Fruit fly (Drosophila melanogaster) whole organism, embryonic: ENCODE results near the gene CG3529.
A peak's percentile ranks its signal among the peaks of the same experiment; 100 is the strongest.

ENCODE experiments used
- BEAF-32 ChIP-seq: fragments of 200-800 bp; sonication (Bioruptor generic); optimal IDR thresholded peaks from 3 replicates; lab custom pipeline; 2017; ENCODE audit warnings: missing biosample characterization, missing genetic modification characterization, mild to moderate bottlenecking, moderate library complexity, missing genetic modification reagents
- CG11560 ChIP-seq: fragments of 200-800 bp; sonication (Bioruptor generic); IDR thresholded peaks from 3 replicates; pipeline ENCODE4 v1.3.6; 2022; ENCODE audit warnings: missing biosample characterization, missing genetic modification characterization
- CG11723 ChIP-seq: fragments of 200-800 bp; sonication (Bioruptor generic); optimal IDR thresholded peaks from 2 replicates; lab custom pipeline; 2017; ENCODE audit warnings: missing biosample characterization, mild to moderate bottlenecking, missing genetic modification characterization
- CG1233 ChIP-seq: fragments of 200-800 bp; sonication (Bioruptor generic); optimal IDR thresholded peaks from 4 replicates; lab custom pipeline; 2018; ENCODE audit warnings: missing biosample characterization, mild to moderate bottlenecking, missing genetic modification characterization
- CG13287 ChIP-seq: fragments of 200-800 bp; sonication (Bioruptor generic); IDR thresholded peaks from 2 replicates; pipeline ENCODE4 v1.3.6; 2022; ENCODE audit warnings: missing biosample characterization, missing genetic modification characterization; ENCODE audit not compliant: partially characterized antibody
- CG13775 ChIP-seq: fragments of 200-800 bp; sonication (Bioruptor generic); optimal IDR thresholded peaks from 3 replicates; lab custom pipeline; 2017; ENCODE audit warnings: missing biosample characterization, mild to moderate bottlenecking, missing genetic modification characterization
- CG13894 ChIP-seq: fragments of 200-800 bp; sonication (Bioruptor generic); optimal IDR thresholded peaks from 3 replicates; lab custom pipeline; 2018; ENCODE audit warnings: missing biosample characterization, mild to moderate bottlenecking, missing genetic modification characterization, moderate library complexity
- CG14860 ChIP-seq: fragments of 200-800 bp; sonication (Bioruptor generic); IDR thresholded peaks from 3 replicates; pipeline ENCODE4 v1.3.6; 2022; ENCODE audit warnings: missing biosample characterization, missing genetic modification characterization; ENCODE audit not compliant: partially characterized antibody
- CG2116 ChIP-seq: fragments of 200-800 bp; sonication (Bioruptor generic); optimal IDR thresholded peaks from 3 replicates; lab custom pipeline; 2018; ENCODE audit warnings: missing biosample characterization, mild to moderate bottlenecking, missing genetic modification characterization
- CG30403 ChIP-seq: fragments of 200-800 bp; sonication (Bioruptor generic); optimal IDR thresholded peaks from 3 replicates; lab custom pipeline; 2016; ENCODE audit warnings: missing biosample characterization, missing genetic modification characterization
- CG33213 ChIP-seq: fragments of 200-800 bp; sonication (Bioruptor generic); optimal IDR thresholded peaks from 3 replicates; lab custom pipeline; 2016; ENCODE audit warnings: missing biosample characterization, missing genetic modification characterization
- CG4617 ChIP-seq: fragments of 200-800 bp; sonication (Bioruptor generic); optimal IDR thresholded peaks from 3 replicates; lab custom pipeline; 2016; ENCODE audit warnings: missing biosample characterization, missing genetic modification characterization, borderline replicate concordance
- CG5953 ChIP-seq: fragments of 200-800 bp; sonication (Bioruptor generic); IDR thresholded peaks from 2 replicates; pipeline ENCODE4 v1.3.6; 2022; ENCODE audit warnings: missing biosample characterization, missing genetic modification characterization
- CG7372 ChIP-seq: fragments of 200-800 bp; sonication (Bioruptor generic); IDR thresholded peaks from 2 replicates; pipeline ENCODE4 v1.3.6; 2022; ENCODE audit warnings: missing biosample characterization, missing genetic modification characterization
- CG8290 ChIP-seq, 3 experiments: fragments of 200-800 bp; sonication (Bioruptor generic); optimal IDR thresholded peaks; 2 replicates each; lab custom pipeline; 2016 to 2019; ENCODE audit warnings: missing biosample characterization in 3 of 3, missing genetic modification characterization in 3 of 3, mild to moderate bottlenecking in 2 of 3, moderate library complexity in 1 of 3
- CG9437 ChIP-seq: fragments of 200-800 bp; sonication (Bioruptor generic); optimal IDR thresholded peaks from 2 replicates; lab custom pipeline; 2018; ENCODE audit warnings: missing biosample characterization, mild to moderate bottlenecking, missing genetic modification characterization
- CG9932 ChIP-seq: fragments of 200-800 bp; sonication (Bioruptor generic); IDR thresholded peaks from 2 replicates; pipeline ENCODE4 v1.3.6; 2022; ENCODE audit warnings: missing biosample characterization, missing genetic modification characterization
- Dp ChIP-seq: fragments of 200-800 bp; sonication (Bioruptor generic); optimal IDR thresholded peaks from 2 replicates; lab custom pipeline; 2018; ENCODE audit warnings: missing biosample characterization, mild to moderate bottlenecking, missing genetic modification characterization, moderate library complexity
- Ets65A ChIP-seq: fragments of 200-800 bp; sonication (Bioruptor generic); peaks from one replicate; lab custom pipeline; 2016; ENCODE audit warnings: missing biosample characterization, missing genetic modification characterization
- HLH54F ChIP-seq: fragments of 200-800 bp; sonication (Bioruptor generic); optimal IDR thresholded peaks from 3 replicates; lab custom pipeline; 2016; ENCODE audit warnings: missing biosample characterization, missing genetic modification characterization
- HmgZ ChIP-seq: fragments of 200-800 bp; sonication (Bioruptor generic); optimal IDR thresholded peaks from 2 replicates; lab custom pipeline; 2018; ENCODE audit warnings: missing biosample characterization, mild to moderate bottlenecking, missing genetic modification characterization
- Lhr ChIP-seq: fragments of 200-800 bp; sonication (Bioruptor generic); optimal IDR thresholded peaks from 3 replicates; lab custom pipeline; 2017; ENCODE audit warnings: mild to moderate bottlenecking, missing biosample characterization, missing genetic modification reagents, missing genetic modification characterization
- MBD-R2 ChIP-seq: fragments of 200-800 bp; sonication (Bioruptor generic); IDR thresholded peaks from 2 replicates; pipeline ENCODE4 v1.3.6; 2022; ENCODE audit warnings: missing biosample characterization, missing genetic modification characterization
- MESR4 ChIP-seq: fragments of 200-800 bp; sonication (Bioruptor generic); optimal IDR thresholded peaks from 2 replicates; lab custom pipeline; 2018; ENCODE audit warnings: missing biosample characterization, mild to moderate bottlenecking, missing genetic modification characterization, moderate library complexity
- NFAT ChIP-seq: fragments of 200-800 bp; sonication (Bioruptor generic); IDR thresholded peaks from 2 replicates; pipeline ENCODE4 v1.3.6; 2022; ENCODE audit warnings: missing biosample characterization, missing genetic modification characterization
- Nf-YC ChIP-seq: fragments of 200-800 bp; optimal IDR thresholded peaks from 3 replicates; lab custom pipeline; 2019; ENCODE audit warnings: missing biosample characterization, mild to moderate bottlenecking, missing genetic modification characterization, moderate library complexity
- Opbp ChIP-seq: fragments of 200-800 bp; sonication (Bioruptor generic); IDR thresholded peaks from 3 replicates; pipeline ENCODE4 v1.3.6; 2022; ENCODE audit warnings: missing biosample characterization, missing genetic modification characterization; ENCODE audit not compliant: partially characterized antibody
- Sry-δ ChIP-seq: fragments of 200-800 bp; sonication (Bioruptor generic); optimal IDR thresholded peaks from 2 replicates; lab custom pipeline; 2016; ENCODE audit warnings: missing biosample characterization, missing genetic modification characterization
- Trl ChIP-seq, 3 experiments: fragments of >200 bp in 2 of 3; fragments of 200-800 bp in 1 of 3; sonication (Bioruptor generic) in 1 of 3; optimal IDR thresholded peaks; 2 replicates in 1 of 3; 3 replicates in 2 of 3; lab custom pipeline; 2016 to 2017; ENCODE audit warnings: missing biosample characterization in 1 of 3, missing genetic modification characterization in 1 of 3
- Xbp1 ChIP-seq: fragments of 200-800 bp; sonication (Bioruptor generic); optimal IDR thresholded peaks from 3 replicates; lab custom pipeline; 2016; ENCODE audit warnings: missing biosample characterization, mild to moderate bottlenecking, missing genetic modification characterization
- YL-1 ChIP-seq: fragments of 200-800 bp; sonication (Bioruptor generic); optimal IDR thresholded peaks from 3 replicates; lab custom pipeline; 2017; ENCODE audit warnings: missing biosample characterization, mild to moderate bottlenecking, missing genetic modification characterization
- amos ChIP-seq: fragments of 200-800 bp; sonication (Bioruptor generic); IDR thresholded peaks from 2 replicates; pipeline ENCODE4 v1.3.6; 2022; ENCODE audit warnings: missing biosample characterization, missing genetic modification characterization; ENCODE audit not compliant: partially characterized antibody
- bbx ChIP-seq: fragments of 200-800 bp; sonication (Bioruptor generic); IDR thresholded peaks from 2 replicates; pipeline ENCODE4 v1.3.6; 2022; ENCODE audit warnings: missing biosample characterization, missing genetic modification characterization; ENCODE audit not compliant: partially characterized antibody
- crol ChIP-seq: fragments of 200-800 bp; sonication (Bioruptor generic); IDR thresholded peaks from 2 replicates; pipeline ENCODE4 v1.3.6; 2022; ENCODE audit warnings: missing biosample characterization, missing genetic modification characterization
- crp ChIP-seq, 2 experiments: fragments of 200-800 bp; sonication (Bioruptor generic); optimal IDR thresholded peaks; 2 replicates in 1 of 2; 3 replicates in 1 of 2; lab custom pipeline; 2017; ENCODE audit warnings: missing biosample characterization in 2 of 2, missing genetic modification characterization in 2 of 2, mild to moderate bottlenecking in 1 of 2, moderate library complexity in 1 of 2
- hb ChIP-seq: fragments of 200-800 bp; sonication (Bioruptor generic); IDR thresholded peaks from 3 replicates; pipeline ENCODE4 v1.3.6; 2022; ENCODE audit warnings: missing biosample characterization, missing genetic modification characterization; ENCODE audit not compliant: partially characterized antibody
- hbn ChIP-seq: fragments of 200-800 bp; sonication (Bioruptor generic); IDR thresholded peaks from 2 replicates; pipeline ENCODE4 v1.3.6; 2022; ENCODE audit warnings: missing biosample characterization, missing genetic modification characterization; ENCODE audit not compliant: partially characterized antibody
- jumu ChIP-seq: fragments of 200-800 bp; sonication (Bioruptor generic); optimal IDR thresholded peaks from 3 replicates; lab custom pipeline; 2016; ENCODE audit warnings: missing biosample characterization, missing genetic modification characterization
- kay ChIP-seq: fragments of 200-800 bp; sonication (Bioruptor generic); optimal IDR thresholded peaks from 2 replicates; lab custom pipeline; 2016; ENCODE audit warnings: missing biosample characterization, missing genetic modification characterization
- lbe ChIP-seq: fragments of 200-800 bp; sonication (Bioruptor generic); optimal IDR thresholded peaks from 2 replicates; lab custom pipeline; 2016; ENCODE audit warnings: missing biosample characterization, mild to moderate bottlenecking, missing genetic modification characterization
- lola ChIP-seq, 3 experiments: fragments of >200 bp in 2 of 3; fragments of 200-800 bp in 1 of 3; sonication (Bioruptor generic) in 1 of 3; optimal IDR thresholded peaks; 2 replicates each; lab custom pipeline; 2017 to 2019; ENCODE audit warnings: missing biosample characterization in 3 of 3, missing genetic modification characterization in 3 of 3, mild to moderate bottlenecking in 1 of 3, moderate library complexity in 1 of 3
- oc ChIP-seq: fragments of 200-800 bp; sonication (Bioruptor generic); optimal IDR thresholded peaks from 2 replicates; lab custom pipeline; 2018; ENCODE audit warnings: missing biosample characterization, mild to moderate bottlenecking, missing genetic modification characterization, moderate library complexity
- sim ChIP-seq: fragments of 200-800 bp; sonication (Bioruptor generic); IDR thresholded peaks from 2 replicates; pipeline ENCODE4 v1.3.6; 2022; ENCODE audit warnings: missing biosample characterization, missing genetic modification characterization
- tll ChIP-seq, 2 experiments: fragments of 200-800 bp in 1 of 2; fragments of >200 bp in 1 of 2; sonication (Bioruptor generic) in 1 of 2; optimal IDR thresholded peaks; 2 replicates each; lab custom pipeline; 2017 to 2019; ENCODE audit warnings: missing biosample characterization in 2 of 2, missing genetic modification characterization in 2 of 2, mild to moderate bottlenecking in 1 of 2, moderate library complexity in 1 of 2
- vfl ChIP-seq: fragments of 200-800 bp; sonication (Bioruptor generic); optimal IDR thresholded peaks from 2 replicates; lab custom pipeline; 2016; ENCODE audit warnings: missing biosample characterization, missing genetic modification characterization
- vvl ChIP-seq: fragments of 200-800 bp; sonication (Bioruptor generic); IDR thresholded peaks from 2 replicates; pipeline ENCODE4 v1.3.6; 2022; ENCODE audit warnings: missing biosample characterization, missing genetic modification characterization

CG3529 gene

dm6 chr3L:9402157-9402890 lies 44.3 kb upstream of the CG3529 start, which contains the start of gene eIF4E1 (continued):
- TF ChIP-seq BEAF-32 (GFP tag; lab: Kevin White, UChicago) (peak; percentile 90), tll (GFP tag; optimal IDR thresholded peaks at IDR 0.05; lab: Kevin White, UChicago) (peak; percentile 20 to 54), CG13287 (GFP tag; lab: Robert Waterston, UW) (peak; percentile 80), crp (GFP tag; optimal IDR thresholded peaks at IDR 0.05; lab: Kevin White, UChicago) (peak in 1 of 2 experiments; percentile 5), YL-1 (peak; percentile 61), amos (GFP tag; lab: Robert Waterston, UW) (peak; percentile 86), CG9932 (GFP tag; lab: Robert Waterston, UW) (peak; percentile 31; the same call in 1 of the 2 replicates), CG13775 (peak; percentile 8), CG13894 (tag; lab: Kevin White, UChicago) (peak; percentile 31), CG8290 (GFP tag; optimal IDR thresholded peaks at IDR 0.05; lab: Kevin White, UChicago) (peak; percentile 30), CG8290 (tag; optimal IDR thresholded peaks at IDR 0.05; lab: Kevin White, UChicago) (peak in 1 of 2 experiments; percentile 55), Sry-δ (GFP tag; lab: Kevin White, UChicago) (peak; percentile 96), CG7372 (GFP tag; lab: Robert Waterston, UW) (no peak), Nf-YC (tag; lab: Kevin White, UChicago) (peak; percentile 47), Trl (optimal IDR thresholded peaks at IDR 0.05; lab: Kevin White, UChicago) (peak in 1 of 2 experiments; percentile 74), Trl (GFP tag; optimal IDR thresholded peaks at IDR 0.05; lab: Kevin White, UChicago) (no peak), MBD-R2 (peak; percentile 78), Xbp1 (peak; percentile 46), CG11723 (GFP tag; lab: Kevin White, UChicago) (no peak), Ets65A (GFP tag; lab: Kevin White, UChicago) (peak; percentile 89), HLH54F (peak; percentile 29), oc (tag; lab: Kevin White, UChicago) (no peak), Opbp (GFP tag; lab: Robert Waterston, UW) (peak; percentile 81), CG30403 (GFP tag; lab: Kevin White, UChicago) (peak; percentile 7), vvl (peak; percentile 4; the same call in 1 of the 2 replicates), Lhr (GFP tag; lab: Kevin White, UChicago) (peak; percentile 79), CG1233 (GFP tag; lab: Kevin White, UChicago) (peak; percentile 1), CG2116 (GFP tag; lab: Kevin White, UChicago) (peak; percentile 98), CG11560 (tag; lab: Robert Waterston, UW) (no peak), HmgZ (tag; lab: Kevin White, UChicago) (peak; percentile 42), CG9437 (peak; percentile 96), lola (GFP tag; optimal IDR thresholded peaks at IDR 0.05; lab: Kevin White, UChicago) (no peak), hbn (GFP tag; lab: Robert Waterston, UW) (peak; percentile 57), hb (GFP tag; lab: Robert Waterston, UW) (0 out of 3 replicates have a peak, but pooled peaks have one; percentile 62), CG4617 (peak; percentile 88), lbe (no peak), bbx (peak; percentile 85), crol (GFP tag; lab: Robert Waterston, UW) (no peak), vfl (GFP tag; lab: Kevin White, UChicago) (peak; percentile 28), sim (GFP tag; lab: Robert Waterston, UW) (no peak), kay (GFP tag; lab: Kevin White, UChicago) (peak; percentile 23), jumu (GFP tag; lab: Kevin White, UChicago) (peak; percentile 3), CG14860 (GFP tag; lab: Robert Waterston, UW) (peak; percentile 36; the same call in 2 of the 3 replicates), MESR4 (peak; percentile 86), CG5953 (GFP tag; lab: Robert Waterston, UW) (no peak), Dp (GFP tag; lab: Kevin White, UChicago) (peak; percentile 54), CG33213 (peak; percentile 75), NFAT (GFP tag; lab: Robert Waterston, UW) (peak; percentile 54; the same call in 1 of the 2 replicates)
